Worm (Caenorhabditis elegans) whole organism, mixed stage, embryonic: ENCODE results near the gene F58F9.3.

Source experiments
- bed-3 ChIP-seq: fragments of 200-800 bp; sonication (Bioruptor generic); optimal IDR thresholded peaks from 3 replicates; lab custom pipeline; 2018; ENCODE audit warnings: mild to moderate bottlenecking, missing genetic modification characterization, moderate library complexity, missing compliant biosample characterization
- ceh-43 ChIP-seq: fragments of 200-800 bp; sonication (Bioruptor generic); optimal IDR thresholded peaks from 2 replicates; lab custom pipeline; 2018; ENCODE audit warnings: mild to moderate bottlenecking, missing genetic modification characterization, moderate library complexity, missing compliant biosample characterization
- drap-1 ChIP-seq: fragments of 200-800 bp; sonication (Bioruptor generic); optimal IDR thresholded peaks from 3 replicates; lab custom pipeline; 2018; ENCODE audit warnings: mild to moderate bottlenecking, missing genetic modification characterization, missing compliant biosample characterization
- elt-1 ChIP-seq: sonication (generic microtip); optimal IDR thresholded peaks from 2 replicates; lab custom pipeline; 2017; ENCODE audit warnings: missing genetic modification characterization, mild to moderate bottlenecking, missing compliant biosample characterization, antibody characterized with exemption, moderate library complexity, borderline replicate concordance; ENCODE audit not compliant: insufficient read depth
- lin-13 ChIP-seq: fragments of 150-350 bp; optimal IDR thresholded peaks from 2 replicates; lab custom pipeline; 2014; ENCODE audit warnings: missing biosample characterization, missing genetic modification characterization
- mab-5 ChIP-seq: fragments of 150-350 bp; optimal IDR thresholded peaks from 2 replicates; lab custom pipeline; 2014; ENCODE audit warnings: missing biosample characterization, missing genetic modification characterization
- mep-1 ChIP-seq: fragments of 150-350 bp; optimal IDR thresholded peaks from 2 replicates; lab custom pipeline; 2017; ENCODE audit warnings: missing biosample characterization, missing genetic modification reagents, missing genetic modification characterization, inconsistent platforms
- nhr-12 ChIP-seq: fragments of 150-350 bp; optimal IDR thresholded peaks from 2 replicates; lab custom pipeline; 2014; ENCODE audit warnings: missing biosample characterization, missing genetic modification characterization
- nhr-237 ChIP-seq: fragments of 150-350 bp; optimal IDR thresholded peaks from 2 replicates; lab custom pipeline; 2014; ENCODE audit warnings: missing biosample characterization, missing genetic modification characterization
- nhr-76 ChIP-seq: sonication (generic microtip); optimal IDR thresholded peaks from 2 replicates; lab custom pipeline; 2017; ENCODE audit warnings: missing biosample characterization, missing genetic modification characterization
- snpc-4 ChIP-seq: fragments of 150-350 bp; optimal IDR thresholded peaks from 2 replicates; lab custom pipeline; 2014; ENCODE audit warnings: missing biosample characterization, missing genetic modification characterization
- unc-62 ChIP-seq: fragments of 150-350 bp; optimal IDR thresholded peaks from 2 replicates; lab custom pipeline; 2014; ENCODE audit warnings: missing biosample characterization, missing genetic modification reagents, missing genetic modification characterization
- zip-8 ChIP-seq: fragments of 150-350 bp; optimal IDR thresholded peaks from 2 replicates; lab custom pipeline; 2014; ENCODE audit warnings: missing biosample characterization, missing genetic modification characterization
- ztf-11 ChIP-seq: fragments of 150-350 bp; optimal IDR thresholded peaks from 2 replicates; lab custom pipeline; 2014; ENCODE audit warnings: missing biosample characterization, missing genetic modification characterization

- no peak for TF ChIP-seq nhr-76 (tag; lab: Kevin White, UChicago)
- TF ChIP-seq mab-5 (tag; lab: Kevin White, UChicago), result no peak
- TF ChIP-seq bed-3 (GFP tag; lab: Kevin White, UChicago), result no peak
- no peak for TF ChIP-seq snpc-4
- no peak for TF ChIP-seq lin-13
- TF ChIP-seq unc-62, result no peak
- TF ChIP-seq elt-1 (tag; lab: Kevin White, UChicago), result no peak
- TF ChIP-seq ceh-43 (GFP tag; lab: Kevin White, UChicago), result no peak
- no peak for TF ChIP-seq zip-8
- no peak for TF ChIP-seq ztf-11 (tag; lab: Kevin White, UChicago)
- TF ChIP-seq nhr-12, result no peak
- TF ChIP-seq mep-1, result no peak
- TF ChIP-seq drap-1 (GFP tag; lab: Kevin White, UChicago), result no peak
- no peak for TF ChIP-seq nhr-237
These were observed 38.9 kb downstream of the F58F9.3 start, which contains the start of gene srv-31 for ce11 chrIV:6271923-6272322.
